Worm (Caenorhabditis elegans) whole organism, L1 larva: ENCODE data around the gene F22H10.2.
A peak's percentile ranks its signal among the peaks of the same experiment; 100 is the strongest.

ENCODE experiments used
- C04F5.9 ChIP-seq: sonication (generic microtip); optimal IDR thresholded peaks from 2 replicates; lab custom pipeline; 2016; ENCODE audit warnings: missing genetic modification characterization, missing compliant biosample characterization
- C16A3.4 ChIP-seq: fragments of 150-350 bp; optimal IDR thresholded peaks from 2 replicates; lab custom pipeline; 2014; ENCODE audit warnings: missing biosample characterization, missing genetic modification characterization
- C34B4.2 ChIP-seq: sonication (generic microtip); optimal IDR thresholded peaks from 2 replicates; lab custom pipeline; 2017; ENCODE audit warnings: mild to moderate bottlenecking, missing genetic modification characterization, missing compliant biosample characterization
- ama-1 ChIP-seq: fragments of 150-350 bp; optimal IDR thresholded peaks from 2 replicates; lab custom pipeline; 2014
- blmp-1 ChIP-seq: fragments of 150-350 bp; optimal IDR thresholded peaks from 2 replicates; lab custom pipeline; 2014; ENCODE audit warnings: missing biosample characterization, missing genetic modification characterization
- ceh-88 ChIP-seq: fragments of 200-800 bp; sonication (Bioruptor generic); IDR thresholded peaks from 2 replicates; pipeline ENCODE4 v1.3.6; 2022; ENCODE audit warnings: missing genetic modification characterization, missing compliant biosample characterization
- ces-1 ChIP-seq: fragments of 150-350 bp; optimal IDR thresholded peaks from 2 replicates; lab custom pipeline; 2014; ENCODE audit warnings: missing biosample characterization, missing genetic modification reagents, missing genetic modification characterization
- dpl-1 ChIP-seq, 3 experiments: fragments of 150-350 bp in 2 of 3; sonication (generic microtip) in 1 of 3; optimal IDR thresholded peaks; 2 replicates each; lab custom pipeline; 2014 to 2017; ENCODE audit warnings: missing biosample characterization in 3 of 3, missing genetic modification characterization in 3 of 3, missing genetic modification reagents in 3 of 3
- efl-1 ChIP-seq, 4 experiments: fragments of 150-350 bp; optimal IDR thresholded peaks in 3 of 4; peaks in 1 of 4; 1 replicate in 1 of 4; 2 replicates in 3 of 4; lab custom pipeline; 2014; ENCODE audit warnings: missing biosample characterization in 2 of 4, missing genetic modification characterization in 2 of 4, missing genetic modification reagents in 2 of 4
- efl-3 ChIP-seq: fragments of 200-800 bp; sonication (Bioruptor generic); optimal IDR thresholded peaks from 2 replicates; lab custom pipeline; 2018; ENCODE audit warnings: mild to moderate bottlenecking, missing genetic modification characterization, missing compliant biosample characterization
- egl-13 ChIP-seq: sonication (generic microtip); optimal IDR thresholded peaks from 2 replicates; lab custom pipeline; 2016; ENCODE audit warnings: missing genotype, missing genetic modification reagents, missing genetic modification characterization, missing compliant biosample characterization
- elt-2 ChIP-seq: sonication (generic microtip); optimal IDR thresholded peaks from 2 replicates; lab custom pipeline; 2016; ENCODE audit warnings: missing genetic modification characterization, mild to moderate bottlenecking, inconsistent platforms, missing compliant biosample characterization, missing genetic modification reagents
- elt-3 ChIP-seq, 6 experiments: fragments of 150-350 bp in 1 of 6; sonication (generic microtip); optimal IDR thresholded peaks; 2 replicates each; lab custom pipeline; 2017 to 2018; ENCODE audit warnings: missing biosample characterization in 6 of 6, missing genetic modification characterization in 6 of 6, inconsistent platforms in 1 of 6
- ets-5 ChIP-seq: fragments of 200-800 bp; sonication (Bioruptor generic); IDR thresholded peaks from 2 replicates; pipeline ENCODE4 v1.3.6; 2022; ENCODE audit warnings: missing genetic modification characterization, missing compliant biosample characterization
- grh-1 ChIP-seq: fragments of 200-800 bp; sonication (Bioruptor generic); IDR thresholded peaks from 2 replicates; pipeline ENCODE4 v1.3.6; 2022; ENCODE audit warnings: missing genetic modification reagents, missing genetic modification characterization, missing compliant biosample characterization
- hlh-4 ChIP-seq: sonication (generic microtip); optimal IDR thresholded peaks from 2 replicates; lab custom pipeline; 2016; ENCODE audit warnings: mild to moderate bottlenecking, missing genetic modification characterization, missing compliant biosample characterization
- hpl-2 ChIP-seq: fragments of 150-350 bp; optimal IDR thresholded peaks from 2 replicates; lab custom pipeline; 2014; ENCODE audit warnings: missing biosample characterization, missing genetic modification reagents, missing genetic modification characterization
- irx-1 ChIP-seq: sonication (generic microtip); optimal IDR thresholded peaks from 2 replicates; lab custom pipeline; 2016; ENCODE audit warnings: missing genetic modification characterization, missing compliant biosample characterization
- jun-1 ChIP-seq: fragments of 150-350 bp; optimal IDR thresholded peaks from 2 replicates; lab custom pipeline; 2014; ENCODE audit warnings: missing biosample characterization, missing genetic modification reagents, missing genetic modification characterization
- lin-14 ChIP-seq: fragments of 200-800 bp; sonication (Bioruptor generic); optimal IDR thresholded peaks from 2 replicates; lab custom pipeline; 2018; ENCODE audit warnings: mild to moderate bottlenecking, missing genetic modification characterization, moderate library complexity, missing compliant biosample characterization
- lin-35 ChIP-seq, 2 experiments: fragments of 150-350 bp; optimal IDR thresholded peaks; 2 replicates each; lab custom pipeline; 2014; ENCODE audit warnings: missing biosample characterization in 2 of 2, missing genetic modification characterization in 2 of 2, missing genetic modification reagents in 2 of 2
- lir-3 ChIP-seq: sonication (generic microtip); optimal IDR thresholded peaks from 2 replicates; lab custom pipeline; 2016; ENCODE audit warnings: mild to moderate bottlenecking, missing genetic modification characterization, moderate library complexity, missing compliant biosample characterization; ENCODE audit not compliant: poor library complexity
- mab-9 ChIP-seq: fragments of 200-800 bp; sonication (Bioruptor generic); IDR thresholded peaks from 2 replicates; pipeline ENCODE4 v1.3.6; 2022; ENCODE audit warnings: missing genetic modification reagents, missing genetic modification characterization, missing compliant biosample characterization
- mdl-1 ChIP-seq, 2 experiments: fragments of 150-350 bp; optimal IDR thresholded peaks; 2 replicates each; lab custom pipeline; 2014 to 2017; ENCODE audit warnings: missing biosample characterization in 2 of 2, missing genetic modification characterization in 2 of 2, inconsistent platforms in 1 of 2
- mef-2 ChIP-seq: fragments of 150-350 bp; optimal IDR thresholded peaks from 2 replicates; lab custom pipeline; 2014; ENCODE audit warnings: missing biosample characterization, missing genetic modification characterization
- nhr-12 ChIP-seq: sonication (generic microtip); optimal IDR thresholded peaks from 2 replicates; lab custom pipeline; 2017; ENCODE audit warnings: missing biosample characterization, missing genetic modification characterization
- nhr-19 ChIP-seq: fragments of 200-800 bp; sonication (Bioruptor generic); conservative IDR thresholded peaks from 2 replicates; pipeline ENCODE4 v1.3.6; 2022; ENCODE audit warnings: missing genetic modification characterization, missing compliant biosample characterization
- nhr-20 ChIP-seq: sonication (generic microtip); optimal IDR thresholded peaks from 2 replicates; lab custom pipeline; 2016; ENCODE audit warnings: mild to moderate bottlenecking, missing genetic modification characterization, missing compliant biosample characterization
- nhr-71 ChIP-seq: sonication (generic microtip); optimal IDR thresholded peaks from 2 replicates; lab custom pipeline; 2016; ENCODE audit warnings: mild to moderate bottlenecking, missing genetic modification characterization, moderate library complexity, missing compliant biosample characterization
- nhr-85 ChIP-seq: sonication (generic microtip); peaks from one replicate; lab custom pipeline; 2016; ENCODE audit warnings: missing genetic modification characterization, inconsistent platforms, missing compliant biosample characterization
- nhr-90 ChIP-seq: sonication (generic microtip); optimal IDR thresholded peaks from 2 replicates; lab custom pipeline; 2016; ENCODE audit warnings: mild to moderate bottlenecking, missing genetic modification characterization, missing compliant biosample characterization; ENCODE audit not compliant: poor library complexity
- pax-3 ChIP-seq: fragments of 200-800 bp; sonication (Bioruptor generic); optimal IDR thresholded peaks from 2 replicates; lab custom pipeline; 2018; ENCODE audit warnings: mild to moderate bottlenecking, missing genetic modification characterization, moderate library complexity, missing compliant biosample characterization
- skn-1 ChIP-seq: fragments of 150-350 bp; optimal IDR thresholded peaks from 2 replicates; lab custom pipeline; 2014; ENCODE audit warnings: missing biosample characterization, missing genetic modification characterization
- snpc-4 ChIP-seq: fragments of 150-350 bp; optimal IDR thresholded peaks from 2 replicates; lab custom pipeline; 2014; ENCODE audit warnings: missing biosample characterization, missing genetic modification characterization
- snu-23 ChIP-seq: sonication (generic microtip); optimal IDR thresholded peaks from 2 replicates; lab custom pipeline; 2016; ENCODE audit warnings: missing genetic modification characterization, missing compliant biosample characterization
- sox-4 ChIP-seq: sonication (generic microtip); optimal IDR thresholded peaks from 2 replicates; lab custom pipeline; 2016; ENCODE audit warnings: missing genetic modification characterization, missing compliant biosample characterization
- sptf-1 ChIP-seq: fragments of 150-350 bp; optimal IDR thresholded peaks from 2 replicates; lab custom pipeline; 2014; ENCODE audit warnings: missing biosample characterization, missing genetic modification characterization
- sup-37 ChIP-seq: fragments of 200-800 bp; sonication (Bioruptor generic); optimal IDR thresholded peaks from 2 replicates; lab custom pipeline; 2018; ENCODE audit warnings: mild to moderate bottlenecking, missing genetic modification characterization, missing compliant biosample characterization
- swsn-7 ChIP-seq: sonication (generic microtip); optimal IDR thresholded peaks from 2 replicates; lab custom pipeline; 2016; ENCODE audit warnings: missing genetic modification characterization, missing compliant biosample characterization
- tbx-2 ChIP-seq: sonication (generic microtip); optimal IDR thresholded peaks from 2 replicates; lab custom pipeline; 2016; ENCODE audit warnings: missing genetic modification characterization, missing compliant biosample characterization
- unc-130 ChIP-seq: fragments of 150-350 bp; optimal IDR thresholded peaks from 2 replicates; lab custom pipeline; 2017; ENCODE audit warnings: missing biosample characterization, missing genetic modification characterization, inconsistent platforms
- unc-30 ChIP-seq: sonication (generic microtip); optimal IDR thresholded peaks from 2 replicates; lab custom pipeline; 2017; ENCODE audit warnings: missing biosample characterization, missing genetic modification characterization
- unc-62 ChIP-seq: fragments of 150-350 bp; optimal IDR thresholded peaks from 2 replicates; lab custom pipeline; 2014; ENCODE audit warnings: missing biosample characterization, missing genetic modification reagents, missing genetic modification characterization
- unc-98 ChIP-seq: fragments of 200-800 bp; sonication (Bioruptor generic); IDR thresholded peaks from 2 replicates; pipeline ENCODE4 v1.3.6; 2022; ENCODE audit warnings: missing genetic modification characterization, missing compliant biosample characterization
- vab-15 ChIP-seq: sonication (generic microtip); optimal IDR thresholded peaks from 2 replicates; lab custom pipeline; 2017; ENCODE audit warnings: missing genotype, mild to moderate bottlenecking, missing genetic modification characterization, missing compliant biosample characterization
- xbp-1 ChIP-seq: sonication (generic microtip); optimal IDR thresholded peaks from 2 replicates; lab custom pipeline; 2016; ENCODE audit warnings: missing genetic modification characterization, missing compliant biosample characterization
- zag-1 ChIP-seq: fragments of 150-350 bp; optimal IDR thresholded peaks from 2 replicates; lab custom pipeline; 2014; ENCODE audit warnings: missing biosample characterization, missing genetic modification characterization
- zip-4 ChIP-seq: fragments of 200-800 bp; sonication (Bioruptor generic); optimal IDR thresholded peaks from 2 replicates; lab custom pipeline; 2018; ENCODE audit warnings: mild to moderate bottlenecking, missing genetic modification characterization, moderate library complexity, missing compliant biosample characterization

F22H10.2 gene

ce11 chrX:16721930-16722329 lies 42.6 kb downstream of the F22H10.2 start:
- TF ChIP-seq nhr-71: no peak
- TF ChIP-seq grh-1: no peak
- TF ChIP-seq C16A3.4: no peak
- peak; percentile 50 for TF ChIP-seq snpc-4 (tag; lab: Kevin White, UChicago)
- no peak for TF ChIP-seq ces-1 (GFP tag; lab: Kevin White, UChicago)

ce11 chrX:16724954-16725353 lies 45.6 kb downstream of the F22H10.2 start:
- TF ChIP-seq zag-1 (tag; lab: Kevin White, UChicago) (no peak), pax-3 (no peak), C04F5.9 (tag; lab: Kevin White, UChicago) (no peak), unc-98 (GFP tag; lab: Robert Waterston, UW) (no peak), nhr-20 (tag; lab: Kevin White, UChicago) (peak; percentile 49), lin-35 (GFP tag; optimal IDR thresholded peaks at IDR 0.05; lab: Kevin White, UChicago) (peak in 1 of 2 experiments; percentile 46), nhr-85 (tag; lab: Kevin White, UChicago) (peak; percentile 69), mab-9 (GFP tag; lab: Robert Waterston, UW) (no peak), nhr-71 (peak; percentile 53), sox-4 (tag; lab: Kevin White, UChicago) (no peak), elt-3 (tag; optimal IDR thresholded peaks at IDR 0.05; lab: Kevin White, UChicago) (peak in 2 of 6 experiments; percentile 28 to 74), snu-23 (GFP tag; lab: Kevin White, UChicago) (peak; percentile 13), lin-14 (GFP tag; lab: Kevin White, UChicago) (peak; percentile 73), tbx-2 (tag; lab: Kevin White, UChicago) (peak; percentile 17), grh-1 (no peak), mdl-1 (tag; optimal IDR thresholded peaks at IDR 0.05; lab: Kevin White, UChicago) (peak in 1 of 2 experiments; percentile 45), unc-130 (tag; lab: Kevin White, UChicago) (peak; percentile 1), skn-1 (tag; lab: Kevin White, UChicago) (no peak), blmp-1 (tag; lab: Kevin White, UChicago) (peak; percentile 73)

ce11 chrX:16726879-16727278 lies 47.5 kb downstream of the F22H10.2 start:
- TF ChIP-seq C16A3.4 (peak; percentile 87), sup-37 (GFP tag; lab: Kevin White, UChicago) (peak; percentile 56), hpl-2 (peak; percentile 64), dpl-1 (GFP tag; optimal IDR thresholded peaks at IDR 0.05; lab: Kevin White, UChicago) (peak; percentile 29 to 47 (median 41)), zip-4 (GFP tag; lab: Kevin White, UChicago) (peak; percentile 49), ama-1 (lab: Kevin White, UChicago) (no peak), swsn-7 (tag; lab: Kevin White, UChicago) (peak; percentile 93), tbx-2 (tag; lab: Kevin White, UChicago) (peak; percentile 94), irx-1 (tag; lab: Kevin White, UChicago) (peak; percentile 79), mdl-1 (tag; optimal IDR thresholded peaks at IDR 0.05; lab: Kevin White, UChicago) (peak; percentile 52 to 93), efl-1 (optimal IDR thresholded peaks at IDR 0.05; lab: Kevin White, UChicago) (peak; percentile 56 to 84), efl-1 (GFP tag; optimal IDR thresholded peaks at IDR 0.05 in 1 of 2; lab: Kevin White, UChicago) (peak in 1 of 2 experiments; percentile 88), vab-15 (peak; percentile 56), nhr-20 (tag; lab: Kevin White, UChicago) (peak; percentile 98), mef-2 (tag; lab: Kevin White, UChicago) (peak; percentile 97), xbp-1 (tag; lab: Kevin White, UChicago) (peak; percentile 83), nhr-12 (tag; lab: Kevin White, UChicago) (no peak), sptf-1 (no peak), mab-9 (GFP tag; lab: Robert Waterston, UW) (peak; percentile 85), unc-30 (tag; lab: Kevin White, UChicago) (no peak), egl-13 (peak; percentile 89), nhr-90 (tag; lab: Kevin White, UChicago) (peak; percentile 83), elt-2 (peak; percentile 86), efl-3 (GFP tag; lab: Kevin White, UChicago) (no peak), unc-62 (no peak), hlh-4 (tag; lab: Kevin White, UChicago) (no peak), C34B4.2 (tag; lab: Kevin White, UChicago) (no peak), C04F5.9 (tag; lab: Kevin White, UChicago) (peak; percentile 22), ets-5 (GFP tag; lab: Robert Waterston, UW) (no peak), lir-3 (tag; lab: Kevin White, UChicago) (peak; percentile 68), skn-1 (tag; lab: Kevin White, UChicago) (peak; percentile 77), nhr-19 (peak; percentile 89), nhr-71 (peak; percentile 97), ceh-88 (GFP tag; lab: Robert Waterston, UW) (peak; percentile 38; the same call in 1 of the 2 replicates), jun-1 (tag; lab: Kevin White, UChicago) (peak; percentile 88)
